Worm (Caenorhabditis elegans): ENCODE measurements around the gene Y22D7AR.3.

Y22D7AR.3 gene

DNA sequence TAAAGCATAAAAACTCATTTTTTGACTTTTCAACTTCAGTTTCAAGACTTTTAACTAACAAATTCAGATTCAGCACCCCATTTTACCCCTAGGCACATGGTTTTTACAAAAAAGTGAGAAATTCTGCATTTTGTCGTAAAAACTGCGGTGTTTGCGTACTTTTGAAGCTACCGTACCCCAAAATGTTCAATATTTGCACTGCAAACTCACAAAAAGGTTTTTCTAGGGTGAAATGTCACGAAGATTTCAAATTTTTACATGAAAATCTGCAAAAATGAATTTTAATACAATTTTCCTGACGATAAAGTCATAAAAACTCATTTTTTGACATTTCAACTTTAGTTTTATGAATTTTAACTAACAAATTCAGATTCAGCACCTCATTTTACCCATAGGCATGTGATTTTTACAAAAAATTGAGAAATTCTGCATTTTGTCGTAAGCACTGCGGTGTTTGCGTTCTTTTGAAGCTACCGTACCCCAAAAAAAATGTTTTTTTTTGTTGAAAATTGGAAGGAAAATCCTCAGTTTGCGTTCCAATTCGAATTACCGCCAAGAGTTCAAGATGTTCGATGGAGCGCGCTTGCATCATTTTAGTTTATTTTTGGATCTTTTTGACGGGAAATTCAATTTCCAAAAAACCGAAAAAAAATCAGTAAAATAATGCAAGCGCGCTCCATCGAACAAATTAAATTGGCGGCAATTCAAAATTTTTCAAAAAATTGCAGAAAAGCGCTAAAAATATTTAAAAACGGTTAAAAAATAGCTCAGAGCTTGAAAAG lies 49.2 kb downstream of the Y22D7AR.3 start:
- TF ChIP-seq unc-62 (GFP tag; optimal IDR thresholded peaks at IDR 0.05) (no peak), sem-2 (GFP tag; optimal IDR thresholded peaks at IDR 0.05) (no peak), lsy-2 (tag; optimal IDR thresholded peaks at IDR 0.05) (peak; percentile 62)

Measured in whole organism, mixed stage, embryonic.